Fruit fly (Drosophila melanogaster): ENCODE data around the gene Osi13.

Osi13 gene

dm6 chr3R:6291437-6291836, at the start of gene Osi13:
TSS of gene Osi13 (plus strand) at chr3R:6291737.
- TF ChIP-seq CTCF (optimal IDR thresholded peaks at IDR 0.05) (no peak), CG8478 (optimal IDR thresholded peaks at IDR 0.05) (no peak)

- TF ChIP-seq CTCF (optimal IDR thresholded peaks at IDR 0.05) (no peak), CG8478 (optimal IDR thresholded peaks at IDR 0.05) (no peak)
Observed at dm6 chr3R:6244035-6244434, 47.5 kb upstream of the Osi13 start.

dm6 chr3R:6244986-6245385, 46.6 kb upstream of the Osi13 start:
- TF ChIP-seq CG8478 (optimal IDR thresholded peaks at IDR 0.05) (no peak), CTCF (optimal IDR thresholded peaks at IDR 0.05) (no peak)

- TF ChIP-seq CTCF (optimal IDR thresholded peaks at IDR 0.05) (no peak), CG8478 (optimal IDR thresholded peaks at IDR 0.05) (no peak)
Observed at dm6 chr3R:6248694-6249093, 42.8 kb upstream of the Osi13 start, which contains the start of gene Osi7. TSS of gene Osi7 (plus strand) at chr3R:6248994.

- no peak for TF ChIP-seq CTCF (optimal IDR thresholded peaks at IDR 0.05)
- no peak for TF ChIP-seq CG8478 (optimal IDR thresholded peaks at IDR 0.05)
Observed at dm6 chr3R:6252809-6253208, 38.7 kb upstream of the Osi13 start.

- TF ChIP-seq CG8478 (optimal IDR thresholded peaks at IDR 0.05) (no peak), CTCF (optimal IDR thresholded peaks at IDR 0.05) (peak; percentile 82 to 86)
Observed at dm6 chr3R:6254438-6254837, 37.1 kb upstream of the Osi13 start.

dm6 chr3R:6254875-6255274, 36.7 kb upstream of the Osi13 start, which contains the start of gene Osi8:
TSS of gene Osi8 (plus strand) at chr3R:6255175.
- TF ChIP-seq CTCF (optimal IDR thresholded peaks at IDR 0.05) (no peak), CG8478 (optimal IDR thresholded peaks at IDR 0.05) (no peak)

- TF ChIP-seq CTCF (optimal IDR thresholded peaks at IDR 0.05) (no peak), CG8478 (optimal IDR thresholded peaks at IDR 0.05) (no peak)
Observed at dm6 chr3R:6259837-6260236, 31.7 kb upstream of the Osi13 start, which contains the start of gene Osi9. TSS of gene Osi9 (plus strand) at chr3R:6260211.

dm6 chr3R:6263658-6264057, 27.9 kb upstream of the Osi13 start, which contains the start of gene Osi10a:
TSS of gene Osi10a (plus strand) at chr3R:6263958.
- TF ChIP-seq CTCF (optimal IDR thresholded peaks at IDR 0.05) (no peak), CG8478 (optimal IDR thresholded peaks at IDR 0.05) (no peak)

- TF ChIP-seq CG8478 (optimal IDR thresholded peaks at IDR 0.05) (no peak), CTCF (optimal IDR thresholded peaks at IDR 0.05) (no peak)
Observed at dm6 chr3R:6265890-6266289, 25.6 kb upstream of the Osi13 start, which contains the start of gene Osi10b. TSS of gene Osi10b (plus strand) at chr3R:6266190.

dm6 chr3R:6268657-6269056, 22.9 kb upstream of the Osi13 start, which contains the start of gene Osi11:
TSS of gene Osi11 (minus strand) at chr3R:6268757.
- TF ChIP-seq CG8478 (optimal IDR thresholded peaks at IDR 0.05): no peak
- TF ChIP-seq CTCF (optimal IDR thresholded peaks at IDR 0.05): no peak

dm6 chr3R:6269986-6270385, 21.6 kb upstream of the Osi13 start:
- TF ChIP-seq CTCF (optimal IDR thresholded peaks at IDR 0.05): no peak
- no peak for TF ChIP-seq CG8478 (optimal IDR thresholded peaks at IDR 0.05)

dm6 chr3R:6278231-6278630, 13.3 kb upstream of the Osi13 start, which contains the start of gene Osi12:
TSS of gene Osi12 (plus strand) at chr3R:6278531.
- TF ChIP-seq CG8478 (optimal IDR thresholded peaks at IDR 0.05) (no peak), CTCF (optimal IDR thresholded peaks at IDR 0.05) (no peak)

- no peak for TF ChIP-seq CG8478 (optimal IDR thresholded peaks at IDR 0.05)
- no peak for TF ChIP-seq CTCF (optimal IDR thresholded peaks at IDR 0.05)
Observed at dm6 chr3R:6285100-6285499, 6.4 kb upstream of the Osi13 start, which contains the start of gene CG15597. TSS of gene CG15597 (minus strand) at chr3R:6285200.

- TF ChIP-seq CTCF (optimal IDR thresholded peaks at IDR 0.05): no peak
- TF ChIP-seq CG8478 (optimal IDR thresholded peaks at IDR 0.05): no peak
Observed at dm6 chr3R:6287433-6287832, 4.1 kb upstream of the Osi13 start, which contains the start of gene CG15594. TSS of gene CG15594 (plus strand) at chr3R:6287733.

- TF ChIP-seq CTCF (optimal IDR thresholded peaks at IDR 0.05) (no peak), CG8478 (optimal IDR thresholded peaks at IDR 0.05) (no peak)
Observed at dm6 chr3R:6290289-6290688, 1.2 kb upstream of the Osi13 start.

- no peak for TF ChIP-seq CG8478 (optimal IDR thresholded peaks at IDR 0.05)
- TF ChIP-seq CTCF (optimal IDR thresholded peaks at IDR 0.05): no peak
Observed at dm6 chr3R:6294046-6294445, 2.5 kb downstream of the Osi13 start.

Measured in S2 (cell line).